Fruit fly (Drosophila melanogaster): ENCODE data around the gene baz.

Gene baz

dm6 chrX:17218232-17218951, 58.6 kb downstream of the baz start, which contains the start of gene CG12998:
CG12998 (plus strand) TSS chrX:17218667.
- TF ChIP-seq CG33557 (GFP tag; optimal IDR thresholded peaks at IDR 0.05) (no peak), Drgx (GFP tag; IDR thresholded peaks at IDR 0.05) (peak; percentile 34; the same call in 1 of the 2 replicates), gcm (GFP tag; optimal IDR thresholded peaks at IDR 0.05) (no peak)

- peak; percentile 73 for TF ChIP-seq CG7372 (GFP tag; IDR thresholded peaks at IDR 0.05)
- TF ChIP-seq Drgx (GFP tag; IDR thresholded peaks at IDR 0.05): no peak
Observed at dm6 chrX:17221142-17221541, 61.3 kb downstream of the baz start, which contains the start of gene CG5172. CG5172 (plus strand) TSS chrX:17221442.

dm6 chrX:17223715-17224114, 63.9 kb downstream of the baz start, which contains the start of gene CG34327:
CG34327 (minus strand) TSS chrX:17223815.
- no peak for TF ChIP-seq CG17829 (tag; optimal IDR thresholded peaks at IDR 0.05)
- TF ChIP-seq CG9817 (tag; optimal IDR thresholded peaks at IDR 0.05): no peak
- TF ChIP-seq da (GFP tag; optimal IDR thresholded peaks at IDR 0.05): no peak
- no peak for TF ChIP-seq CG7987 (GFP tag; optimal IDR thresholded peaks at IDR 0.05)
- no peak for TF ChIP-seq Hr39 (optimal IDR thresholded peaks at IDR 0.05)
- no peak for TF ChIP-seq CG14441 (GFP tag; IDR thresholded peaks at IDR 0.05)
- no peak for TF ChIP-seq ftz-f1 (GFP tag; optimal IDR thresholded peaks at IDR 0.05)
- TF ChIP-seq hbn (GFP tag; IDR thresholded peaks at IDR 0.05; ENCODE audit: partially characterized antibody): no peak
- TF ChIP-seq Drgx (GFP tag; IDR thresholded peaks at IDR 0.05): no peak
- TF ChIP-seq CG31224 (GFP tag; IDR thresholded peaks at IDR 0.05): no peak
- no peak for TF ChIP-seq CG2875 (GFP tag; optimal IDR thresholded peaks at IDR 0.05)
- TF ChIP-seq tll (GFP tag; optimal IDR thresholded peaks at IDR 0.05): no peak
- no peak for TF ChIP-seq Tbp (GFP tag; optimal IDR thresholded peaks at IDR 0.05)
- no peak for TF ChIP-seq ATbp (GFP tag; optimal IDR thresholded peaks at IDR 0.05)
- TF ChIP-seq pb (GFP tag; optimal IDR thresholded peaks at IDR 0.05): no peak
- TF ChIP-seq jigr1 (GFP tag; IDR thresholded peaks at IDR 0.05): no peak
- TF ChIP-seq fd96Cb (tag; optimal IDR thresholded peaks at IDR 0.05): no peak

DNA sequence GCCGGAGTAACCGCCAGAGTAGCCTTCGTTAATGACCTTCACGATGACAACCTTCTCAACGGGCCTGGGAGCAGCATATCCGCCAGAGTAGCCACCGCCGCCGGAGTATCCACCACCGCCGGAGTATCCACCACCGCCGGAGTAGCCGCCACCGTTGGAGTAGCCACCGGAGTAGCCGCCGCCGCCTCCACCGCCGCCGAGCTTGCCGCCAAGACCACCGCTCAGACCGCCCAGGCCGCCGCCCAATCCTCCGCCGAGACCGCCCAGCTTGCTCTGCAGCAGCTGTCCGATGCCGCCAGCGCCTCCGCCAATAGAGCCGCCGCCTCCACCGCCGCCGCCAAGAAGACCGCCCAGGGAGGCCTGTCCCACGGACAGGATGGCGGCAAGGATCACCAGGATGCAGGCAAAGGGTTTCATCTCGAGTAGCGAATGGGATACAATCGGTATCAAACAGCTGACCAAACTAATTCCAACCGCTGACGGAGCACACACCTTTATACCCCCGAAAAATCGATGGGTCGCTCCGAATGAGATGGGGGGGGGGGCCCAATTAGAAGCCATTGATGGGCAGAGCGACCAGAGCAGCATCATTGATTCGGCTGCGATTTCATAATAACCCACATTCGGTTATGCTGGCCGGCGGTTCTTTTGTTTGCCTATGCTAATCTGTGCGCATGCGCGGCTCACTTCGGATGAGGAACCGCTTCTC, 66.3 kb downstream of the baz start:
- TF ChIP-seq Awh (GFP tag; IDR thresholded peaks at IDR 0.05): peak; percentile 75; the same call in 1 of the 2 replicates
- peak; percentile 72 for TF ChIP-seq Ets65A (GFP tag)
- peak; percentile 26; the same call in 1 of the 3 replicates for TF ChIP-seq CG6175 (GFP tag; IDR thresholded peaks at IDR 0.05)
- peak; percentile 56 for TF ChIP-seq Med (GFP tag)
- TF ChIP-seq CG10462 (GFP tag; optimal IDR thresholded peaks at IDR 0.05): no peak
- TF ChIP-seq PHDP (tag; optimal IDR thresholded peaks at IDR 0.05): no peak
- TF ChIP-seq onecut (GFP tag; IDR thresholded peaks at IDR 0.05): peak; percentile 34; the same call in 1 of the 2 replicates
- peak; percentile 29 for TF ChIP-seq CG13894 (tag; optimal IDR thresholded peaks at IDR 0.05)
- peak; percentile 54; the same call in 1 of the 4 replicates for TF ChIP-seq chinmo (GFP tag; IDR thresholded peaks at IDR 0.05; ENCODE audit: partially characterized antibody)
- TF ChIP-seq CG6813 (GFP tag; optimal IDR thresholded peaks at IDR 0.05): no peak
- TF ChIP-seq ci (GFP tag; IDR thresholded peaks at IDR 0.05): no peak

DNA sequence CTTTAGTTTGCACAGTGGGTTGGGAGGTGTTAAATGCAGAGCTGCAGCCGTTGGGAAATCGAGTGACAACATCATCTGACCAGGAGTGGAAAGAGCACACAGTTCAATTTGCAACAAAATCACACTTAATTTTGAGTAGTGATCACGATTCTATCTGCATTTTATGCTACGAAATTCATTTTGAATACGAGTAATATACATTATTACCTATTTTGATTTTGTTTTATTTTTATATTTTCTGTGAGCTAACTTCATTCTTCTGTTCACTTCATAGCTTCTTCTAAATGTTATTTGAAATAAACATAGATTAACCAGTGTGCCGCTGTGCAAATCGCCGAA, 66.8 kb downstream of the baz start, which contains the start of gene CG10598:
Gene CG10598 (minus strand): TSS at position 187 of the 339 bp plus-strand sequence.
- TF ChIP-seq Eip74EF (GFP tag; optimal IDR thresholded peaks at IDR 0.05) (no peak), CG2678 (tag; optimal IDR thresholded peaks at IDR 0.05) (peak; percentile 35), unc-4 (GFP tag; IDR thresholded peaks at IDR 0.05; ENCODE audit: partially characterized antibody) (no peak), CG18262 (tag; optimal IDR thresholded peaks at IDR 0.05) (no peak), CG34224 (GFP tag; IDR thresholded peaks at IDR 0.05; ENCODE audit: partially characterized antibody) (no peak), NfI (GFP tag; optimal IDR thresholded peaks at IDR 0.05) (no peak), CG16863 (GFP tag; optimal IDR thresholded peaks at IDR 0.05) (no peak), CG11247 (GFP tag; IDR thresholded peaks at IDR 0.05) (no peak), ab (GFP tag; optimal IDR thresholded peaks at IDR 0.05) (no peak), CG43689 (GFP tag; IDR thresholded peaks at IDR 0.05) (no peak), CG13424 (tag; optimal IDR thresholded peaks at IDR 0.05) (no peak), fd3F (GFP tag; optimal IDR thresholded peaks at IDR 0.05) (no peak)

All from whole organism, embryonic.